Worm (Caenorhabditis elegans) whole organism, early embryonic: ENCODE measurements around the gene C54F6.15.

Experiments used
- F13C5.2 ChIP-seq: sonication (generic microtip); optimal IDR thresholded peaks from 2 replicates; lab custom pipeline; 2017; ENCODE audit warnings: mild to moderate bottlenecking, missing genetic modification characterization, inconsistent platforms, missing compliant biosample characterization
- ama-1 ChIP-seq: fragments of 150-350 bp; optimal IDR thresholded peaks from 2 replicates; lab custom pipeline; 2014
- ceh-13 ChIP-seq: fragments of 200-800 bp; sonication (Bioruptor generic); optimal IDR thresholded peaks from 2 replicates; lab custom pipeline; 2018; ENCODE audit warnings: mild to moderate bottlenecking, missing genetic modification characterization, missing compliant biosample characterization
- hmbx-1 ChIP-seq: sonication (generic microtip); optimal IDR thresholded peaks from 2 replicates; lab custom pipeline; 2016; ENCODE audit warnings: mild to moderate bottlenecking, missing genetic modification characterization, missing compliant biosample characterization
- hmg-4 ChIP-seq: fragments of 200-800 bp; sonication (Bioruptor generic); optimal IDR thresholded peaks from 2 replicates; lab custom pipeline; 2018; ENCODE audit warnings: mild to moderate bottlenecking, missing genetic modification characterization, missing compliant biosample characterization
- sea-1 ChIP-seq: fragments of 200-800 bp; sonication (Bioruptor generic); conservative IDR thresholded peaks from 2 replicates; pipeline ENCODE4 v1.3.6; 2022; ENCODE audit warnings: missing genetic modification characterization, missing compliant biosample characterization
- tbx-37 ChIP-seq: fragments of 200-800 bp; sonication (Bioruptor generic); conservative IDR thresholded peaks from 2 replicates; pipeline ENCODE4 v1.3.6; 2022; ENCODE audit warnings: missing genetic modification reagents, missing genetic modification characterization, missing compliant biosample characterization
- tra-4 ChIP-seq: sonication (generic microtip); optimal IDR thresholded peaks from 2 replicates; lab custom pipeline; 2017; ENCODE audit warnings: missing genetic modification characterization, missing compliant biosample characterization

- TF ChIP-seq sea-1 (GFP tag; lab: Robert Waterston, UW) (no peak), ama-1 (lab: Kevin White, UChicago) (no peak), ceh-13 (GFP tag; lab: Kevin White, UChicago) (no peak), tra-4 (tag; lab: Kevin White, UChicago) (no peak), hmbx-1 (tag; lab: Kevin White, UChicago) (no peak), tbx-37 (GFP tag; lab: Robert Waterston, UW) (no peak), F13C5.2 (tag; lab: Kevin White, UChicago) (no peak), hmg-4 (no peak)
Observed at ce11 chrV:7570955-7571354, 48.8 kb upstream of the C54F6.15 start, which contains the start of gene F19F10.14.
